Worm (Caenorhabditis elegans) whole organism, L2 larva: ENCODE data around the gene frm-7.

Experiments
- C34F6.9 ChIP-seq: fragments of 150-350 bp; optimal IDR thresholded peaks from 2 replicates; lab custom pipeline; 2014; ENCODE audit warnings: missing biosample characterization, missing genetic modification characterization
- R02D3.7 ChIP-seq: fragments of 150-350 bp; optimal IDR thresholded peaks from 2 replicates; lab custom pipeline; 2014; ENCODE audit warnings: missing biosample characterization, missing genetic modification characterization
- Y55F3AM.14 ChIP-seq: fragments of 200-800 bp; sonication (Bioruptor generic); optimal IDR thresholded peaks from 2 replicates; lab custom pipeline; 2018; ENCODE audit warnings: mild to moderate bottlenecking, missing genetic modification characterization, missing compliant biosample characterization
- alr-1 ChIP-seq: fragments of 150-350 bp; optimal IDR thresholded peaks from 2 replicates; lab custom pipeline; 2014; ENCODE audit warnings: missing biosample characterization, missing genetic modification characterization
- aly-2 ChIP-seq: fragments of 150-350 bp; optimal IDR thresholded peaks from 2 replicates; lab custom pipeline; 2014; ENCODE audit warnings: missing biosample characterization, missing genetic modification characterization
- ama-1 ChIP-seq: fragments of 150-350 bp; optimal IDR thresholded peaks from 2 replicates; lab custom pipeline; 2018; ENCODE audit warnings: inconsistent platforms
- blmp-1 ChIP-seq: sonication (generic microtip); optimal IDR thresholded peaks from 2 replicates; lab custom pipeline; 2017; ENCODE audit warnings: missing genetic modification characterization, mild to moderate bottlenecking, missing compliant biosample characterization, antibody characterized with exemption, moderate library complexity; ENCODE audit not compliant: insufficient read depth
- ceh-16 ChIP-seq: fragments of 150-350 bp; optimal IDR thresholded peaks from 2 replicates; lab custom pipeline; 2014; ENCODE audit warnings: missing biosample characterization, missing genetic modification characterization
- crh-2 ChIP-seq: sonication (generic microtip); optimal IDR thresholded peaks from 2 replicates; lab custom pipeline; 2017; ENCODE audit warnings: missing biosample characterization, missing genetic modification characterization
- dmd-4 ChIP-seq: sonication (generic microtip); optimal IDR thresholded peaks from 2 replicates; lab custom pipeline; 2017; ENCODE audit warnings: missing biosample characterization, missing genetic modification characterization
- elt-1 ChIP-seq: fragments of 150-350 bp; optimal IDR thresholded peaks from 2 replicates; lab custom pipeline; 2014; ENCODE audit warnings: missing biosample characterization, missing genetic modification characterization
- fos-1 ChIP-seq: fragments of 150-350 bp; optimal IDR thresholded peaks from 2 replicates; lab custom pipeline; 2014; ENCODE audit warnings: missing biosample characterization, missing genetic modification characterization
- gmeb-1 ChIP-seq: fragments of 150-350 bp; optimal IDR thresholded peaks from 2 replicates; lab custom pipeline; 2014; ENCODE audit warnings: missing biosample characterization, missing genetic modification characterization
- lin-11 ChIP-seq: fragments of 150-350 bp; sonication (generic microtip); optimal IDR thresholded peaks from 2 replicates; lab custom pipeline; 2014; ENCODE audit warnings: missing biosample characterization, missing genetic modification characterization, inconsistent platforms, mixed read lengths
- lin-39 ChIP-seq: fragments of 150-350 bp; optimal IDR thresholded peaks from 2 replicates; lab custom pipeline; 2014; ENCODE audit warnings: missing biosample characterization, missing genetic modification reagents, missing genetic modification characterization
- lsy-2 ChIP-seq, 2 experiments: fragments of 150-350 bp in 1 of 2; sonication (generic microtip) in 1 of 2; optimal IDR thresholded peaks; 2 replicates each; lab custom pipeline; 2014 to 2017; ENCODE audit warnings: missing biosample characterization in 2 of 2, missing genetic modification characterization in 2 of 2
- mab-5 ChIP-seq: fragments of 150-350 bp; optimal IDR thresholded peaks from 2 replicates; lab custom pipeline; 2014; ENCODE audit warnings: missing biosample characterization, missing genetic modification characterization
- mbf-1 ChIP-seq: sonication (generic microtip); optimal IDR thresholded peaks from 2 replicates; lab custom pipeline; 2017; ENCODE audit warnings: missing biosample characterization, missing genetic modification characterization
- nhr-10 ChIP-seq: sonication (generic microtip); optimal IDR thresholded peaks from 2 replicates; lab custom pipeline; 2017; ENCODE audit warnings: missing biosample characterization, missing genetic modification characterization
- nhr-11 ChIP-seq: fragments of 150-350 bp; optimal IDR thresholded peaks from 2 replicates; lab custom pipeline; 2014; ENCODE audit warnings: missing biosample characterization, missing genetic modification characterization
- nhr-129 ChIP-seq: fragments of 150-350 bp; optimal IDR thresholded peaks from 2 replicates; lab custom pipeline; 2014; ENCODE audit warnings: missing biosample characterization, missing genetic modification characterization
- nhr-21 ChIP-seq: fragments of 150-350 bp; optimal IDR thresholded peaks from 2 replicates; lab custom pipeline; 2014; ENCODE audit warnings: missing biosample characterization, missing genetic modification characterization
- nhr-23 ChIP-seq: fragments of 150-350 bp; optimal IDR thresholded peaks from 2 replicates; lab custom pipeline; 2014; ENCODE audit warnings: missing biosample characterization, missing genetic modification reagents, missing genetic modification characterization
- nhr-237 ChIP-seq: fragments of 150-350 bp; optimal IDR thresholded peaks from 2 replicates; lab custom pipeline; 2014; ENCODE audit warnings: missing biosample characterization, missing genetic modification characterization
- nhr-25 ChIP-seq: fragments of 150-350 bp; sonication (generic microtip); optimal IDR thresholded peaks from 3 replicates; lab custom pipeline; 2014; ENCODE audit warnings: missing biosample characterization, missing genetic modification characterization
- nhr-6 ChIP-seq: fragments of 150-350 bp; optimal IDR thresholded peaks from 2 replicates; lab custom pipeline; 2014; ENCODE audit warnings: missing biosample characterization, missing genetic modification characterization
- nhr-77 ChIP-seq: fragments of 150-350 bp; optimal IDR thresholded peaks from 2 replicates; lab custom pipeline; 2014; ENCODE audit warnings: missing biosample characterization, missing genetic modification characterization
- skn-1 ChIP-seq: sonication (generic microtip); optimal IDR thresholded peaks from 2 replicates; lab custom pipeline; 2017; ENCODE audit warnings: missing biosample characterization, missing genetic modification characterization
- sma-3 ChIP-seq: sonication (generic microtip); optimal IDR thresholded peaks from 2 replicates; lab custom pipeline; 2016; ENCODE audit warnings: missing genetic modification reagents, missing genetic modification characterization, missing compliant biosample characterization
- sma-9 ChIP-seq, 2 experiments: fragments of 150-350 bp in 1 of 2; sonication (generic microtip) in 1 of 2; optimal IDR thresholded peaks; 2 replicates each; lab custom pipeline; 2014 to 2016; ENCODE audit warnings: missing genetic modification characterization in 2 of 2, mild to moderate bottlenecking in 1 of 2, missing biosample characterization in 1 of 2, missing compliant biosample characterization in 1 of 2, missing genetic modification reagents in 1 of 2, moderate library complexity in 1 of 2
- snpc-4 ChIP-seq: fragments of 150-350 bp; optimal IDR thresholded peaks from 2 replicates; lab custom pipeline; 2014; ENCODE audit warnings: missing biosample characterization, missing genetic modification characterization
- unc-39 ChIP-seq: fragments of 150-350 bp; optimal IDR thresholded peaks from 2 replicates; lab custom pipeline; 2014; ENCODE audit warnings: missing biosample characterization, missing genetic modification characterization
- unc-55 ChIP-seq: fragments of 150-350 bp; sonication (generic microtip); optimal IDR thresholded peaks from 3 replicates; lab custom pipeline; 2014; ENCODE audit warnings: missing biosample characterization, missing genetic modification reagents, missing genetic modification characterization
- unc-62 ChIP-seq: fragments of 150-350 bp; optimal IDR thresholded peaks from 2 replicates; lab custom pipeline; 2014; ENCODE audit warnings: missing biosample characterization, missing genetic modification reagents, missing genetic modification characterization
- ztf-1 ChIP-seq: fragments of 200-800 bp; sonication (Bioruptor generic); conservative IDR thresholded peaks from 2 replicates; pipeline ENCODE4 v1.3.6; 2022; ENCODE audit warnings: missing genetic modification characterization, missing compliant biosample characterization
- ztf-11 ChIP-seq: sonication (generic microtip); optimal IDR thresholded peaks from 2 replicates; lab custom pipeline; 2017; ENCODE audit warnings: missing biosample characterization, missing genetic modification characterization
- ztf-4 ChIP-seq: fragments of 150-350 bp; optimal IDR thresholded peaks from 2 replicates; lab custom pipeline; 2014; ENCODE audit warnings: missing biosample characterization, missing genetic modification characterization

frm-7 gene

DNA sequence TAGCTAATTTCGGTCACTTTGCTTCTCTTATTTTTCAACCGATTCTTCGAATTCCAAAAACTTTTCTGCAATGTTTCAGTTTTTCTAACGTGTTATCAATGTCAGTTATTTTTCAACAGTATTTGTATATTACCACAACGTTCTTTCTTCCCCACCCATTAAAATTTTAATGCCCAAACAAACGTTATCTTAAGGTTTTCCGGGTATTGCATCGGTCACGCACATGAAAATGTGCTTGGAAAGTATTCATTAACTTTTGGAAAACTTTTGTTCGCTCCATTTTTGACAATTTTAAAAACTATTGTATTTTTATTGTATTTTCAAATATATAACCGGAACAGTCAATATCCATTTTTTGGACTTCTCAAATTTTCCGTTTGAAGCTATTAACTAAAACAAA is 6.2 kb upstream of the frm-7 start:
- no peak for TF ChIP-seq ztf-1 (GFP tag; lab: Robert Waterston, UW)
- TF ChIP-seq lin-11 (tag; lab: Kevin White, UChicago) = no peak
- TF ChIP-seq nhr-23 = no peak
- TF ChIP-seq ztf-4 (tag; lab: Kevin White, UChicago) = no peak
- no peak for TF ChIP-seq nhr-237 (tag; lab: Kevin White, UChicago)
- TF ChIP-seq R02D3.7 (tag; lab: Kevin White, UChicago) = no peak
- peak; percentile 22 for TF ChIP-seq gmeb-1 (tag; lab: Kevin White, UChicago)
- peak; percentile 3 for TF ChIP-seq fos-1 (tag; lab: Kevin White, UChicago)
- no peak for TF ChIP-seq sma-9 (GFP tag; optimal IDR thresholded peaks at IDR 0.05; lab: Kevin White, UChicago)
- no peak for TF ChIP-seq sma-9 (tag; optimal IDR thresholded peaks at IDR 0.05; lab: Kevin White, UChicago)

DNA sequence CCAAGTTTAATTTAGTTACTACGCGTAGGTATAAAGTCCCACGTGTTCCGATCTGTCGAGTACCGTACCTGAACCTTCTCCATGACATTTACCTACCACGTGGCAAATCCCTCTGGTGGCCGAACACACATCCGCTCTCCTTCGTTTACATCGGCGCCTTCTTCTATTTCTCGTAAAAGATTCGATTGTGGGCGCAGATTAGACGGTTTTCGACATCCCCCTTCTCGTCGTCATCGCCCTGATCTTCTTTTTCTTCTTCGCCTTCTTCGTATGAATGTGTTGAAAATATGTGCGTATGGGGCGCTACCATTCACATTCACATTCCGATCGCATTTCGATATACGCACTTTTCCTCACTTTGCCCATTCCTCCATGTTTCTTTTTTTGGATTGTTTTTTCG is 5.5 kb upstream of the frm-7 start:
- no peak for TF ChIP-seq Y55F3AM.14 (GFP tag; lab: Kevin White, UChicago)
- no peak for TF ChIP-seq ztf-4 (tag; lab: Kevin White, UChicago)
- TF ChIP-seq lin-39 = no peak
- no peak for TF ChIP-seq mbf-1 (tag; lab: Kevin White, UChicago)
- TF ChIP-seq lsy-2 (tag; optimal IDR thresholded peaks at IDR 0.05; lab: Kevin White, UChicago) = peak in 1 of 2 experiments; percentile 25
- TF ChIP-seq aly-2 (tag; lab: Kevin White, UChicago) = no peak
- TF ChIP-seq ztf-1 (GFP tag; lab: Robert Waterston, UW) = no peak
- TF ChIP-seq nhr-10 (tag; lab: Kevin White, UChicago) = no peak
- TF ChIP-seq nhr-11 (tag; lab: Kevin White, UChicago) = no peak

DNA sequence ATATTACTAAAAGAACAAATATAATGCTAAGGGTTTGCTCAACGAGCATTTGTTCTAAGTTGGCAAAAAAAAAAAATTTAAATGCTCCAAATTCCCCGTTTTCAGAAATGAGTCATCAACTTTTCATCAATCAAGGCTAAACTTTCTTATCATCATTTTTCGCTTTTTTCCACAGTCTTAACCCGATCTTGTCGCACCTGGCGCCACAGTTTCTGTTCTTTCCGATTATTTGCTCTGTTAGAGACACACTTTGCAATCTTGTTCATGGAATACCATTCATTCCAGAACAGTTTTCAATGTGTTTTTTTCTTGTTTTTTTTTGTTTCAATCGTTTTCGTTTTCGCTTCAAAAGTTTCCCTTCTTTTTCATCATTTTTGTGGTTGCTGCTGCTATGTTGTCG is 4.1 kb upstream of the frm-7 start:
- TF ChIP-seq blmp-1 = no peak
- TF ChIP-seq unc-55 (GFP tag; lab: Kevin White, UChicago) = no peak
- no peak for TF ChIP-seq alr-1 (tag; lab: Kevin White, UChicago)
- no peak for TF ChIP-seq elt-1
- TF ChIP-seq sma-9 (GFP tag; optimal IDR thresholded peaks at IDR 0.05; lab: Kevin White, UChicago) = peak; percentile 84
- no peak for TF ChIP-seq sma-9 (tag; optimal IDR thresholded peaks at IDR 0.05; lab: Kevin White, UChicago)
- TF ChIP-seq ama-1 (lab: Kevin White, UChicago) = no peak
- no peak for TF ChIP-seq nhr-129
- no peak for TF ChIP-seq nhr-77 (tag; lab: Kevin White, UChicago)
- no peak for TF ChIP-seq nhr-6 (tag; lab: Kevin White, UChicago)
- no peak for TF ChIP-seq skn-1 (tag; lab: Kevin White, UChicago)
- TF ChIP-seq ztf-1 (GFP tag; lab: Robert Waterston, UW) = no peak
- no peak for TF ChIP-seq mbf-1 (tag; lab: Kevin White, UChicago)
- no peak for TF ChIP-seq unc-39 (tag; lab: Kevin White, UChicago)
- TF ChIP-seq ceh-16 (tag; lab: Kevin White, UChicago) = no peak
- no peak for TF ChIP-seq gmeb-1 (tag; lab: Kevin White, UChicago)
- TF ChIP-seq fos-1 (tag; lab: Kevin White, UChicago) = peak; percentile 92
- no peak for TF ChIP-seq Y55F3AM.14 (GFP tag; lab: Kevin White, UChicago)
- TF ChIP-seq snpc-4 (tag; lab: Kevin White, UChicago) = no peak
- TF ChIP-seq sma-3 = peak; percentile 12
- TF ChIP-seq nhr-21 (tag; lab: Kevin White, UChicago) = no peak
- no peak for TF ChIP-seq C34F6.9
- TF ChIP-seq crh-2 (tag; lab: Kevin White, UChicago) = peak; percentile 51
- TF ChIP-seq aly-2 (tag; lab: Kevin White, UChicago) = no peak
- TF ChIP-seq R02D3.7 (tag; lab: Kevin White, UChicago) = no peak
- TF ChIP-seq dmd-4 (tag; lab: Kevin White, UChicago) = no peak

DNA sequence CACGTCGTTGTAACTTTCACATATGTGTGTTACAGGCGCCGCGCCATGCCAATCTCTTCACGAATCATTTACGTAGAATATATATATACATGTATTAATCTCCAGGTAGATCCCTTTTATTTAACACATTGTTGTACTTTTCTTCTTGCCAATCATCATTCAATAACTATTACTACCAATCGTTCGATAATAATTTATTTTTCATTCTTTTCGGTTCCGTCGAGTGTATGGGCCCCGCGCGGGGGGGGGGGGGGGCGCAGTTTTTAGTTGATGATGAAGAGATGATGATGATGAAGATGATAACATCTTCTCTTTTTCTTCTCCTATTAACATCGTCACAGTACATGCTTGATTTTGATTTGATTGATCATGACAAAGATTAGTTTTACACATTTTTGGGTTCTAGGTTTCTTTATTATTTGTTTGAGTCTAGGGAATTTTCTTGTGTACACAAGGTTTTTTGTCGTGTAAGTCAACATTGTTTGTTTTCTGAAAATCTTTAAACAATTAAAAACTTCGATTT is 3.0 kb upstream of the frm-7 start:
- peak; percentile 20 for TF ChIP-seq blmp-1
- TF ChIP-seq sma-9 (GFP tag; optimal IDR thresholded peaks at IDR 0.05; lab: Kevin White, UChicago) = peak; percentile 66
- TF ChIP-seq sma-9 (tag; optimal IDR thresholded peaks at IDR 0.05; lab: Kevin White, UChicago) = no peak
- TF ChIP-seq sma-3 = peak; percentile 40
- no peak for TF ChIP-seq snpc-4 (tag; lab: Kevin White, UChicago)
- no peak for TF ChIP-seq mab-5 (tag; lab: Kevin White, UChicago)
- no peak for TF ChIP-seq nhr-129
- TF ChIP-seq nhr-25 (tag; lab: Kevin White, UChicago) = no peak
- TF ChIP-seq aly-2 (tag; lab: Kevin White, UChicago) = no peak
- no peak for TF ChIP-seq unc-62 (GFP tag; lab: Kevin White, UChicago)
- no peak for TF ChIP-seq ztf-11 (tag; lab: Kevin White, UChicago)
- TF ChIP-seq, all 48 proteins: peak for 3
